Fruit fly (Drosophila melanogaster): ENCODE data around the gene CG5895.
A peak's percentile ranks its signal among the peaks of the same experiment; 100 is the strongest.

Gene CG5895

DNA sequence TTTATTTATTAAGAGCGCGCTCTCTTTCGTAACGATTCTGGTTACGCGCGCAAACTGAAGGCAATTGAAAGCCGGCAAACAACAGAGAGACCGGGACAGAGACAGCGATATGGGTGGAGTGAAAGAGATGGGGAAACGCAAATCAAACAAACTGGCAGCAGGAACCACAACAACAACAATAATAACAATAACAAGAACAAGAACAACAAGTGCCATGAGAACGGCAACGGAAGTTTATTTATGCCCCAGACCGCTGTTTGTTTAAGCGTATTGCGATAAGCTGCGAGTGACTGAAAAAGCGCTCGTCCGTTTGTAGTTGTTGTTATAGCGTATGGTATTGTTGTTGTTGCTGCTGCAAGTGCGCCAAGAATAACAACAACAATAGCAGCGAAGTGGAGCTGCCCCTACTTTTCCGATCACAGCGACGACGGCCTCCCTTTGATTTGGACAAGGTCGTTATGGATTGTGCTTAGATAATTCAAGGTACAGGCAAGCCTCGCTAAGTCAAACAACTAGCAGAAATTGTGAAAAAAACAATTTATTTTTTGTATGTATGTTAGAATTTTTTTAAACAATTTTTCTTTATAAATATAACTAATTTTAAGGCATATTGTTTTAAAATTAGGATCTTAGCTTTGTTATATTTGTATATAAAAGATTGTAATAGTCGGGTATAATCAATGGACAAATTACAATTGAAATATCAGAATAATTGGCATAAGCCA, 9.1 kb upstream of the CG5895 start (continued):
- TF ChIP-seq CG3847 (GFP tag; IDR thresholded peaks at IDR 0.05) = no peak
- peak; percentile 20; the same call in 1 of the 2 replicates for TF ChIP-seq CG4404 (GFP tag; IDR thresholded peaks at IDR 0.05)
- TF ChIP-seq CG8924 (tag; optimal IDR thresholded peaks at IDR 0.05) = peak; percentile 54
- no peak for TF ChIP-seq esg (GFP tag; conservative IDR thresholded peaks at IDR 0.05)
- TF ChIP-seq yki (optimal IDR thresholded peaks at IDR 0.05) = no peak
- TF ChIP-seq CG31365 (tag; optimal IDR thresholded peaks at IDR 0.05) = peak; percentile 55
- TF ChIP-seq nerfin-2 (GFP tag; IDR thresholded peaks at IDR 0.05; ENCODE audit: partially characterized antibody) = no peak
- no peak for TF ChIP-seq zf30C (GFP tag; optimal IDR thresholded peaks at IDR 0.05)
- TF ChIP-seq Taf1 (GFP tag; IDR thresholded peaks at IDR 0.05) = no peak
- TF ChIP-seq CG4282 (GFP tag; optimal IDR thresholded peaks at IDR 0.05) = peak; percentile 39
- TF ChIP-seq Ets97D (GFP tag; optimal IDR thresholded peaks at IDR 0.05) = no peak
- peak; percentile 5 for TF ChIP-seq CG10979 (tag; optimal IDR thresholded peaks at IDR 0.05)
- TF ChIP-seq ara (GFP tag; IDR thresholded peaks at IDR 0.05) = peak; percentile 86
- TF ChIP-seq CG13624 (GFP tag; optimal IDR thresholded peaks at IDR 0.05) = no peak
- TF ChIP-seq z (GFP tag; IDR thresholded peaks at IDR 0.05) = peak; percentile 71; the same call in 2 of the 3 replicates
- no peak for TF ChIP-seq Hr39 (optimal IDR thresholded peaks at IDR 0.05)
- TF ChIP-seq da (GFP tag; optimal IDR thresholded peaks at IDR 0.05) = peak; percentile 18
- no peak for TF ChIP-seq CG17802 (tag; optimal IDR thresholded peaks at IDR 0.05)
- TF ChIP-seq nmo (GFP tag; optimal IDR thresholded peaks at IDR 0.05) = no peak
- no peak for TF ChIP-seq lmd (GFP tag; IDR thresholded peaks at IDR 0.05)
- TF ChIP-seq CG3995 (GFP tag; optimal IDR thresholded peaks at IDR 0.05) = no peak
- TF ChIP-seq CG32767 (GFP tag; IDR thresholded peaks at IDR 0.05) = peak; percentile 47; the same call in 1 of the 2 replicates
- peak; percentile 23 for TF ChIP-seq eyg (GFP tag; optimal IDR thresholded peaks at IDR 0.05)
- TF ChIP-seq ro (GFP tag; IDR thresholded peaks at IDR 0.05) = no peak
- TF ChIP-seq Fer3 (tag; optimal IDR thresholded peaks at IDR 0.05) = no peak
- TF ChIP-seq MESR4 (GFP tag; optimal IDR thresholded peaks at IDR 0.05) = no peak
- no peak; the same call in 3 of the 4 replicates for TF ChIP-seq Gug (GFP tag; IDR thresholded peaks at IDR 0.05)
- TF ChIP-seq CG6254 (GFP tag; optimal IDR thresholded peaks at IDR 0.05) = peak; percentile 79
- no peak for TF ChIP-seq Hr78 (GFP tag; optimal IDR thresholded peaks at IDR 0.05)
- peak; percentile 76 for TF ChIP-seq CG3407 (GFP tag; optimal IDR thresholded peaks at IDR 0.05)
- TF ChIP-seq Camta (GFP tag; optimal IDR thresholded peaks at IDR 0.05) = peak; percentile 55
- peak; percentile 33 for TF ChIP-seq fd102C (GFP tag; optimal IDR thresholded peaks at IDR 0.05)
- peak; percentile 19 for TF ChIP-seq Fer2 (tag; optimal IDR thresholded peaks at IDR 0.05)
- peak; percentile 44 for TF ChIP-seq CG9876 (GFP tag; optimal IDR thresholded peaks at IDR 0.05)
- peak; percentile 24 for TF ChIP-seq CG7786 (GFP tag; optimal IDR thresholded peaks at IDR 0.05)
- TF ChIP-seq danr (GFP tag; IDR thresholded peaks at IDR 0.05) = no peak
- TF ChIP-seq oc (tag; optimal IDR thresholded peaks at IDR 0.05) = peak; percentile 47
- TF ChIP-seq Abd-B (GFP tag; optimal IDR thresholded peaks at IDR 0.05) = no peak
- peak; percentile 42 for TF ChIP-seq CG4424 (GFP tag; optimal IDR thresholded peaks at IDR 0.05)
- TF ChIP-seq aop (GFP tag; IDR thresholded peaks at IDR 0.05) = no peak
- TF ChIP-seq onecut (GFP tag; IDR thresholded peaks at IDR 0.05) = peak; percentile 68
- TF ChIP-seq Mad (GFP tag; optimal IDR thresholded peaks at IDR 0.05) = peak; percentile 0
- TF ChIP-seq nerfin-1 (tag; optimal IDR thresholded peaks at IDR 0.05) = peak; percentile 47
- TF ChIP-seq CG9215 (GFP tag; IDR thresholded peaks at IDR 0.05) = no peak
- peak; percentile 48 for TF ChIP-seq CG18476 (GFP tag; optimal IDR thresholded peaks at IDR 0.05)
- TF ChIP-seq CG14050 (GFP tag; IDR thresholded peaks at IDR 0.05) = peak; percentile 32; the same call in 1 of the 3 replicates
- peak; percentile 40 for TF ChIP-seq pum (GFP tag; optimal IDR thresholded peaks at IDR 0.05)
- peak; percentile 4 for TF ChIP-seq Sry-β (GFP tag; optimal IDR thresholded peaks at IDR 0.05)
- TF ChIP-seq CG2116 (GFP tag; optimal IDR thresholded peaks at IDR 0.05) = peak; percentile 36
- TF ChIP-seq CG2129 (GFP tag; IDR thresholded peaks at IDR 0.05; ENCODE audit: partially characterized antibody) = no peak
- peak; percentile 34 for TF ChIP-seq CG1647 (GFP tag; optimal IDR thresholded peaks at IDR 0.05)
